Worm (Caenorhabditis elegans) whole organism, late embryonic: ENCODE measurements around the gene T10B10.9.

Experiments used
- ceh-6 ChIP-seq: fragments of 200-800 bp; sonication (Bioruptor generic); optimal IDR thresholded peaks from 2 replicates; lab custom pipeline; 2018; ENCODE audit warnings: mild to moderate bottlenecking, missing genetic modification characterization, missing compliant biosample characterization
- hlh-6 ChIP-seq: sonication (generic microtip); optimal IDR thresholded peaks from 2 replicates; lab custom pipeline; 2016; ENCODE audit warnings: missing genotype, missing genetic modification characterization, missing compliant biosample characterization
- madf-2 ChIP-seq: sonication (generic microtip); optimal IDR thresholded peaks from 2 replicates; lab custom pipeline; 2017; ENCODE audit warnings: missing genetic modification characterization, missing compliant biosample characterization
- nhr-11 ChIP-seq: fragments of 150-350 bp; optimal IDR thresholded peaks from 2 replicates; lab custom pipeline; 2014; ENCODE audit warnings: missing biosample characterization, missing genetic modification characterization
- pax-1 ChIP-seq: fragments of 150-350 bp; optimal IDR thresholded peaks from 2 replicates; lab custom pipeline; 2014; ENCODE audit warnings: missing biosample characterization, missing genetic modification characterization
- sox-4 ChIP-seq: sonication (generic microtip); optimal IDR thresholded peaks from 2 replicates; lab custom pipeline; 2017; ENCODE audit warnings: mild to moderate bottlenecking, missing genetic modification characterization, inconsistent platforms, missing compliant biosample characterization
- tbx-2 ChIP-seq: sonication (generic microtip); optimal IDR thresholded peaks from 2 replicates; lab custom pipeline; 2016; ENCODE audit warnings: missing genetic modification characterization, missing compliant biosample characterization
- zip-5 ChIP-seq: sonication (generic microtip); optimal IDR thresholded peaks from 2 replicates; lab custom pipeline; 2016; ENCODE audit warnings: missing genetic modification characterization, missing compliant biosample characterization

DNA sequence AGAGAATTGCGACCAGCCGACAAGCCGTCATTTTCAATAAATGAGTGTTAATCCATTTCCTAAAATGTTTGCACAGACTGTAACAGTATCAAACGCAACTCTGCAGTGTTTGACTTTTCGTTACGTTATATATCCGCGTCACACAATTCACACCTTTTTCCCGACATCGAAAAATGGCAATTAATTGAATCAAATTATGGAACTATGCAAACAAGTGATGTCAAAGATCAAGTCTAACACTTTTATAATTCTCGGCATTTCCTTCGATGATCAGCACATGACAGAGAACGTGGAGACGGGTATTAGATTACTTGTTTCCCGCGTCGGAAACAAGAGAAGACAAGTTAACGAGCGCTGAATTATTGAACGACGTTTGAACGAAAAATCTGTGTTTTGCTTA is 30.1 kb downstream of the T10B10.9 start, which contains the start of gene phat-6:
- TF ChIP-seq zip-5 (tag; lab: Kevin White, UChicago) (no peak), hlh-6 (tag; lab: Kevin White, UChicago) (no peak), pax-1 (tag; lab: Kevin White, UChicago) (no peak), sox-4 (tag; lab: Kevin White, UChicago) (no peak), ceh-6 (GFP tag; lab: Kevin White, UChicago) (no peak), nhr-11 (tag; lab: Kevin White, UChicago) (no peak), madf-2 (tag; lab: Kevin White, UChicago) (no peak), tbx-2 (no peak)
